Worm (Caenorhabditis elegans) whole organism, early embryonic: ENCODE results near the gene srh-105.

ENCODE experiments used
- B0310.2 ChIP-seq: sonication (generic microtip); optimal IDR thresholded peaks from 2 replicates; lab custom pipeline; 2016; ENCODE audit warnings: mild to moderate bottlenecking, missing genetic modification characterization, missing compliant biosample characterization
- ama-1 ChIP-seq: fragments of 150-350 bp; optimal IDR thresholded peaks from 2 replicates; lab custom pipeline; 2014
- flt-1 ChIP-seq: fragments of 200-800 bp; sonication (Bioruptor generic); IDR thresholded peaks from 2 replicates; pipeline ENCODE4 v1.3.6; 2022; ENCODE audit warnings: missing genetic modification characterization, missing compliant biosample characterization
- hnd-1 ChIP-seq: sonication (generic microtip); optimal IDR thresholded peaks from 2 replicates; lab custom pipeline; 2016; ENCODE audit warnings: missing genetic modification characterization, missing compliant biosample characterization
- tra-4 ChIP-seq: sonication (generic microtip); optimal IDR thresholded peaks from 2 replicates; lab custom pipeline; 2017; ENCODE audit warnings: missing genetic modification characterization, missing compliant biosample characterization

ce11 chrII:495124-495523, 14.0 kb downstream of the srh-105 start, which contains the start of gene sms-5:
- TF ChIP-seq ama-1 (lab: Kevin White, UChicago) = no peak
- TF ChIP-seq flt-1 = no peak
- no peak for TF ChIP-seq tra-4 (tag; lab: Kevin White, UChicago)
- no peak for TF ChIP-seq hnd-1 (tag; lab: Kevin White, UChicago)
- TF ChIP-seq B0310.2 (tag; lab: Kevin White, UChicago) = no peak
